Worm (Caenorhabditis elegans) whole organism, young adult: ENCODE data around the gene B0024.3.
A peak's percentile ranks its signal among the peaks of the same experiment; 100 is the strongest.

Experiments
- C17E4.6 ChIP-seq: fragments of 200-800 bp; sonication (Bioruptor generic); IDR thresholded peaks from 2 replicates; pipeline ENCODE4 v1.3.6; 2022; ENCODE audit warnings: missing genetic modification reagents, missing genetic modification characterization, missing compliant biosample characterization
- F22D6.2 ChIP-seq: sonication (generic microtip); optimal IDR thresholded peaks from 2 replicates; lab custom pipeline; 2016; ENCODE audit warnings: mild to moderate bottlenecking, missing genetic modification characterization, missing compliant biosample characterization
- F23B12.7 ChIP-seq: sonication (generic microtip); optimal IDR thresholded peaks from 2 replicates; lab custom pipeline; 2017; ENCODE audit warnings: missing genetic modification characterization, mild to moderate bottlenecking, missing compliant biosample characterization, antibody characterized with exemption, moderate library complexity; ENCODE audit not compliant: insufficient read depth
- F57A8.1 ChIP-seq: fragments of 200-800 bp; sonication (Bioruptor generic); optimal IDR thresholded peaks from 2 replicates; lab custom pipeline; 2018; ENCODE audit warnings: mild to moderate bottlenecking, missing genetic modification characterization, moderate library complexity, missing compliant biosample characterization
- Y53F4B.3 ChIP-seq: fragments of 200-800 bp; sonication (Bioruptor generic); IDR thresholded peaks from 2 replicates; pipeline ENCODE4 v1.3.6; 2022; ENCODE audit warnings: missing genetic modification reagents, missing genetic modification characterization, missing compliant biosample characterization
- Y56A3A.18 ChIP-seq: fragments of 200-800 bp; sonication (Bioruptor generic); IDR thresholded peaks from 2 replicates; pipeline ENCODE4 v1.3.6; 2022; ENCODE audit warnings: missing genetic modification reagents, missing genetic modification characterization, missing compliant biosample characterization
- Y67H2A.10 ChIP-seq: fragments of 200-800 bp; sonication (Bioruptor generic); conservative IDR thresholded peaks from 2 replicates; pipeline ENCODE4 v1.3.6; 2022; ENCODE audit warnings: missing genetic modification reagents, missing genetic modification characterization, missing compliant biosample characterization
- aptf-2 ChIP-seq: fragments of 200-800 bp; sonication (Bioruptor generic); conservative IDR thresholded peaks from 2 replicates; pipeline ENCODE4 v1.3.6; 2022; ENCODE audit warnings: missing genetic modification reagents, missing genetic modification characterization, missing compliant biosample characterization
- aptf-3 ChIP-seq: fragments of 200-800 bp; sonication (Bioruptor generic); IDR thresholded peaks from 2 replicates; pipeline ENCODE4 v1.3.6; 2022; ENCODE audit warnings: missing genetic modification characterization, missing compliant biosample characterization
- athp-1 ChIP-seq: sonication (generic microtip); optimal IDR thresholded peaks from 2 replicates; lab custom pipeline; 2017; ENCODE audit warnings: mild to moderate bottlenecking, missing genetic modification characterization, missing compliant biosample characterization
- attf-3 ChIP-seq: fragments of 200-800 bp; sonication (Bioruptor generic); conservative IDR thresholded peaks from 2 replicates; pipeline ENCODE4 v1.3.6; 2022; ENCODE audit warnings: missing genetic modification reagents, missing genetic modification characterization, missing compliant biosample characterization
- attf-6 ChIP-seq: fragments of 200-800 bp; sonication (Bioruptor generic); IDR thresholded peaks from 2 replicates; pipeline ENCODE4 v1.3.6; 2022; ENCODE audit warnings: missing genetic modification reagents, missing genetic modification characterization, missing compliant biosample characterization
- ccch-3 ChIP-seq: fragments of 200-800 bp; sonication (Bioruptor generic); optimal IDR thresholded peaks from 2 replicates; lab custom pipeline; 2018; ENCODE audit warnings: mild to moderate bottlenecking, missing genetic modification characterization, missing compliant biosample characterization
- cebp-2 ChIP-seq: fragments of 200-800 bp; sonication (Bioruptor generic); IDR thresholded peaks from 2 replicates; pipeline ENCODE4 v1.3.6; 2022; ENCODE audit warnings: missing genetic modification characterization, missing compliant biosample characterization
- ceh-100 ChIP-seq: fragments of 200-800 bp; sonication (Bioruptor generic); IDR thresholded peaks from 2 replicates; pipeline ENCODE4 v1.3.6; 2022; ENCODE audit warnings: missing genetic modification reagents, missing genetic modification characterization, missing compliant biosample characterization
- efl-1 ChIP-seq: fragments of 150-350 bp; optimal IDR thresholded peaks from 2 replicates; lab custom pipeline; 2014; ENCODE audit warnings: missing biosample characterization, missing genetic modification reagents, missing genetic modification characterization
- egl-18 ChIP-seq: fragments of 200-800 bp; sonication (Bioruptor generic); IDR thresholded peaks from 2 replicates; pipeline ENCODE4 v1.3.6; 2022; ENCODE audit warnings: missing genetic modification reagents, missing genetic modification characterization, missing compliant biosample characterization
- egl-44 ChIP-seq: fragments of 200-800 bp; sonication (Bioruptor generic); IDR thresholded peaks from 2 replicates; pipeline ENCODE4 v1.3.6; 2022; ENCODE audit warnings: missing genetic modification reagents, missing genetic modification characterization, missing compliant biosample characterization
- ets-4 ChIP-seq: fragments of 200-800 bp; sonication (Bioruptor generic); optimal IDR thresholded peaks from 2 replicates; lab custom pipeline; 2018; ENCODE audit warnings: mild to moderate bottlenecking, missing genetic modification characterization, missing compliant biosample characterization
- hmg-20 ChIP-seq: fragments of 200-800 bp; sonication (Bioruptor generic); IDR thresholded peaks from 2 replicates; pipeline ENCODE4 v1.3.6; 2022; ENCODE audit warnings: missing genetic modification reagents, missing genetic modification characterization, missing compliant biosample characterization
- lir-1 ChIP-seq: fragments of 200-800 bp; sonication (Bioruptor generic); conservative IDR thresholded peaks from 2 replicates; pipeline ENCODE4 v1.3.6; 2022; ENCODE audit warnings: missing genetic modification reagents, missing genetic modification characterization, missing compliant biosample characterization
- lsy-27 ChIP-seq: sonication (generic microtip); optimal IDR thresholded peaks from 2 replicates; lab custom pipeline; 2017; ENCODE audit warnings: missing genetic modification characterization, mild to moderate bottlenecking, missing compliant biosample characterization, antibody characterized with exemption, missing genotype, borderline replicate concordance; ENCODE audit not compliant: insufficient read depth
- mel-28 ChIP-seq: sonication (generic microtip); optimal IDR thresholded peaks from 2 replicates; lab custom pipeline; 2016; ENCODE audit warnings: borderline replicate concordance, mild to moderate bottlenecking, missing genetic modification characterization, missing compliant biosample characterization
- nhr-120 ChIP-seq: fragments of 200-800 bp; sonication (Bioruptor generic); IDR thresholded peaks from 2 replicates; pipeline ENCODE4 v1.3.6; 2022; ENCODE audit warnings: missing genetic modification characterization, missing compliant biosample characterization
- nhr-80 ChIP-seq: sonication (generic microtip); optimal IDR thresholded peaks from 2 replicates; lab custom pipeline; 2016; ENCODE audit warnings: missing genetic modification characterization, missing compliant biosample characterization
- pbrm-1 ChIP-seq: fragments of 200-800 bp; sonication (Bioruptor generic); IDR thresholded peaks from 2 replicates; pipeline ENCODE4 v1.3.6; 2022; ENCODE audit warnings: missing genetic modification reagents, missing genetic modification characterization, missing compliant biosample characterization
- rec-8 ChIP-seq, 2 experiments: sonication (generic microtip); optimal IDR thresholded peaks; 2 replicates each; lab custom pipeline; 2016; ENCODE audit warnings: mild to moderate bottlenecking in 2 of 2, missing genetic modification characterization in 2 of 2, missing genetic modification reagents in 2 of 2, missing genotype in 2 of 2, missing biosample characterization in 1 of 2, missing compliant biosample characterization in 1 of 2, moderate library complexity in 1 of 2
- repo-1 ChIP-seq: sonication (generic microtip); optimal IDR thresholded peaks from 2 replicates; lab custom pipeline; 2017; ENCODE audit warnings: mild to moderate bottlenecking, missing genetic modification characterization, missing compliant biosample characterization
- sdz-38 ChIP-seq: sonication (generic microtip); optimal IDR thresholded peaks from 2 replicates; lab custom pipeline; 2016; ENCODE audit warnings: missing genotype, missing genetic modification characterization, missing compliant biosample characterization
- snpc-4 ChIP-seq, 5 experiments: fragments of 150-350 bp in 1 of 5; sonication (generic microtip) in 4 of 5; optimal IDR thresholded peaks; 2 replicates each; lab custom pipeline; 2014 to 2018; ENCODE audit warnings: missing genetic modification characterization in 5 of 5, missing biosample characterization in 3 of 5, antibody characterized with exemption in 2 of 5, mild to moderate bottlenecking in 2 of 5, missing compliant biosample characterization in 2 of 5, missing genotype in 2 of 5, moderate library complexity in 2 of 5, missing genetic modification reagents in 1 of 5
- sptf-2 ChIP-seq: fragments of 200-800 bp; sonication (Bioruptor generic); optimal IDR thresholded peaks from 2 replicates; lab custom pipeline; 2018; ENCODE audit warnings: mild to moderate bottlenecking, missing genetic modification characterization, missing compliant biosample characterization
- tbp1 ChIP-seq: fragments of 200-800 bp; sonication (Bioruptor generic); optimal IDR thresholded peaks from 2 replicates; lab custom pipeline; 2018; ENCODE audit warnings: mild to moderate bottlenecking, missing genetic modification characterization, missing compliant biosample characterization

Gene B0024.3

ce11 chrV:10283444-10283843 lies 3.9 kb upstream of the B0024.3 start, which contains the start of gene lys-3 (continued):
- no peak for TF ChIP-seq lir-1

ce11 chrV:10285853-10286252 lies 1.5 kb upstream of the B0024.3 start:
- no peak for TF ChIP-seq F23B12.7 (tag; lab: Kevin White, UChicago)
- no peak for TF ChIP-seq nhr-120 (GFP tag; lab: Robert Waterston, UW)
- TF ChIP-seq ccch-3 (GFP tag; lab: Kevin White, UChicago), result no peak
- no peak for TF ChIP-seq Y53F4B.3
- no peak for TF ChIP-seq tbp1 (GFP tag; lab: Kevin White, UChicago)
- no peak for TF ChIP-seq F57A8.1 (GFP tag; lab: Kevin White, UChicago)
- no peak for TF ChIP-seq rec-8 (tag; optimal IDR thresholded peaks at IDR 0.05; lab: Kevin White, UChicago)
- TF ChIP-seq ets-4 (GFP tag; lab: Kevin White, UChicago), result no peak
- TF ChIP-seq attf-6 (GFP tag; lab: Robert Waterston, UW), result no peak
- TF ChIP-seq egl-18 (GFP tag; lab: Robert Waterston, UW), result no peak
- TF ChIP-seq, all 124 proteins: peak for 0

ce11 chrV:10289743-10290142 lies 2.4 kb downstream of the B0024.3 start, which contains the start of gene B0024.15:
TSS of gene B0024.15 (plus strand) at chrV:10290043.
- TF ChIP-seq mel-28 (tag; lab: Kevin White, UChicago) (no peak), efl-1 (no peak), hmg-20 (no peak), F23B12.7 (tag; lab: Kevin White, UChicago) (no peak), Y67H2A.10 (GFP tag; lab: Robert Waterston, UW) (no peak), aptf-2 (GFP tag; lab: Robert Waterston, UW) (no peak), lsy-27 (tag; lab: Kevin White, UChicago) (no peak), athp-1 (tag; lab: Kevin White, UChicago) (no peak), egl-44 (GFP tag; lab: Robert Waterston, UW) (no peak), aptf-3 (no peak), Y56A3A.18 (GFP tag; lab: Robert Waterston, UW) (no peak), sdz-38 (tag; lab: Kevin White, UChicago) (no peak), tbp1 (GFP tag; lab: Kevin White, UChicago) (no peak), F22D6.2 (no peak)

ce11 chrV:10291848-10292247 lies 4.5 kb downstream of the B0024.3 start:
- TF ChIP-seq C17E4.6 (GFP tag; lab: Robert Waterston, UW) (no peak), sptf-2 (GFP tag; lab: Kevin White, UChicago) (no peak), cebp-2 (GFP tag; lab: Robert Waterston, UW) (no peak), F23B12.7 (tag; lab: Kevin White, UChicago) (no peak), repo-1 (tag; lab: Kevin White, UChicago) (no peak)
- TF ChIP-seq, all 124 proteins: peak for 0

- peak; percentile 32 for TF ChIP-seq nhr-80 (tag; lab: Kevin White, UChicago)
- TF ChIP-seq ceh-100 (GFP tag; lab: Robert Waterston, UW), result no peak
- no peak for TF ChIP-seq pbrm-1 (GFP tag; lab: Robert Waterston, UW)
- no peak for TF ChIP-seq snpc-4 (GFP tag; optimal IDR thresholded peaks at IDR 0.05; lab: Kevin White, UChicago)
- no peak for TF ChIP-seq snpc-4 (tag; optimal IDR thresholded peaks at IDR 0.05; lab: Kevin White, UChicago)
- TF ChIP-seq attf-3 (GFP tag; lab: Robert Waterston, UW), result no peak
Measured at ce11 chrV:10292819-10293357, 5.5 kb downstream of the B0024.3 start, which contains the start of gene col-149. TSS of gene col-149 (minus strand) at chrV:10292869.
